Worm (Caenorhabditis elegans): Measurements from ENCODE around the gene Y105C5B.25.

DNA sequence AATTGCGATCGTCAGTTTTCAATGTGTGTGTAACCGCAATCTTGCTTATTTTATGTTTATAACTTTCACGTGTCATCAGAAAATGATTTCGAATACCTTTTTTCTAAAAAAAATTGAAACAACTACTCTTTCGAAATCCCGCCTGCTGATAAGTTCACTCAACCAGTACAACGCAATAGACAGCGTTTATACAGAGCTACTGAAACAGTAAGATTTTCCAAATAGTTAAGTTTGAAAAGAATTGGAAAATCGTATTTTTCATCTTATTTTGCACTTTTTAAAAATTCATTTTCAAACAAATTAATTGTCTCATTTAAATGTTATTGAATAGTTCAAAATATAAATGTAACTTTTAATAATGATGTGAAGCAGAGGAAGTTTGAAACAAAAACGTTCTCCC, 8.2 kb downstream of the Y105C5B.25 start:
- no peak for TF ChIP-seq zim-3 (tag; optimal IDR thresholded peaks at IDR 0.05)
- TF ChIP-seq ama-1 (optimal IDR thresholded peaks at IDR 0.05), result no peak
- TF ChIP-seq ama-1 (GFP tag; optimal IDR thresholded peaks at IDR 0.05), result no peak
- TF ChIP-seq pha-4 (tag; optimal IDR thresholded peaks at IDR 0.05), result no peak
- no peak for TF ChIP-seq B0336.3 (GFP tag; IDR thresholded peaks at IDR 0.05)
- no peak for TF ChIP-seq egl-44 (GFP tag; IDR thresholded peaks at IDR 0.05)
